Worm (Caenorhabditis elegans) whole organism, mixed stage, embryonic: ENCODE results near the gene mlk-1.

ENCODE experiments used
- ceh-39 ChIP-seq: fragments of 150-350 bp; optimal IDR thresholded peaks from 2 replicates; lab custom pipeline; 2014; ENCODE audit warnings: missing biosample characterization, missing genetic modification characterization
- ces-1 ChIP-seq: fragments of 150-350 bp; optimal IDR thresholded peaks from 2 replicates; lab custom pipeline; 2014; ENCODE audit warnings: missing biosample characterization, missing genetic modification reagents, missing genetic modification characterization
- elt-3 ChIP-seq: fragments of 150-350 bp; optimal IDR thresholded peaks from 2 replicates; lab custom pipeline; 2014; ENCODE audit warnings: missing biosample characterization, missing genetic modification characterization
- lin-13 ChIP-seq: fragments of 150-350 bp; optimal IDR thresholded peaks from 2 replicates; lab custom pipeline; 2014; ENCODE audit warnings: missing biosample characterization, missing genetic modification characterization
- lsy-2 ChIP-seq: fragments of 150-350 bp; optimal IDR thresholded peaks from 2 replicates; lab custom pipeline; 2014; ENCODE audit warnings: missing biosample characterization, missing genetic modification characterization
- mep-1 ChIP-seq: fragments of 150-350 bp; optimal IDR thresholded peaks from 2 replicates; lab custom pipeline; 2017; ENCODE audit warnings: missing biosample characterization, missing genetic modification reagents, missing genetic modification characterization, inconsistent platforms
- nhr-12 ChIP-seq: fragments of 150-350 bp; optimal IDR thresholded peaks from 2 replicates; lab custom pipeline; 2014; ENCODE audit warnings: missing biosample characterization, missing genetic modification characterization
- nhr-2 ChIP-seq: fragments of 150-350 bp; optimal IDR thresholded peaks from 2 replicates; lab custom pipeline; 2014; ENCODE audit warnings: missing biosample characterization, missing genetic modification characterization
- nhr-237 ChIP-seq: fragments of 150-350 bp; optimal IDR thresholded peaks from 2 replicates; lab custom pipeline; 2014; ENCODE audit warnings: missing biosample characterization, missing genetic modification characterization
- nhr-28 ChIP-seq: fragments of 150-350 bp; optimal IDR thresholded peaks from 2 replicates; lab custom pipeline; 2014; ENCODE audit warnings: missing biosample characterization, missing genetic modification characterization
- nhr-76 ChIP-seq: sonication (generic microtip); optimal IDR thresholded peaks from 2 replicates; lab custom pipeline; 2017; ENCODE audit warnings: missing biosample characterization, missing genetic modification characterization
- snpc-4 ChIP-seq: fragments of 150-350 bp; optimal IDR thresholded peaks from 2 replicates; lab custom pipeline; 2014; ENCODE audit warnings: missing biosample characterization, missing genetic modification characterization
- ztf-11 ChIP-seq: fragments of 150-350 bp; optimal IDR thresholded peaks from 2 replicates; lab custom pipeline; 2014; ENCODE audit warnings: missing biosample characterization, missing genetic modification characterization

DNA sequence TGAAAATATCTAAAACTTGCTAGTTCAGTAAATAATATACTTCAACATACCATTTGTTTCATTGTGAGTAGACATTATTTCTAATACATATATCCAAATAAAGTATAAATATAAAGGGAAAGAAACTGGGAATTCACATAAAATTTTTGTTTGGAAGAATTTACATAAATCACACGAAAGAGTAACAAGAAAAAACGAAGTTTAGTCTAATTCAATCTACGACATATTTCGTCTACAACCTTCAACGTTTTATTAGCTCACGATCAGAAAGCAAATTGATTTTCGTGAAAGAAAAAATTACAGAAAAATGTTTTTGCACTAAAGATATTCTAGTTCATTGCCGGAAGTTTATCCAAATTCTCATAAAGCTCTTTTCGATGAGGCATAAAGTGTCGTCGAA is 32.4 kb upstream of the mlk-1 start, which contains the start of gene C04F5.2:
- TF ChIP-seq nhr-28 = no peak
- no peak for TF ChIP-seq ces-1 (GFP tag; lab: Kevin White, UChicago)
- TF ChIP-seq mep-1 (tag; lab: Kevin White, UChicago) = no peak
- no peak for TF ChIP-seq elt-3 (tag; lab: Kevin White, UChicago)
- TF ChIP-seq nhr-12 (tag; lab: Kevin White, UChicago) = no peak
- no peak for TF ChIP-seq lsy-2 (tag; lab: Kevin White, UChicago)
- no peak for TF ChIP-seq snpc-4 (tag; lab: Kevin White, UChicago)
- no peak for TF ChIP-seq ceh-39 (tag; lab: Kevin White, UChicago)
- no peak for TF ChIP-seq lin-13 (tag; lab: Kevin White, UChicago)
- no peak for TF ChIP-seq nhr-76 (tag; lab: Kevin White, UChicago)
- TF ChIP-seq nhr-2 (tag; lab: Kevin White, UChicago) = no peak
- no peak for TF ChIP-seq ztf-11 (tag; lab: Kevin White, UChicago)
- TF ChIP-seq nhr-237 (tag; lab: Kevin White, UChicago) = no peak
